Fruit fly (Drosophila melanogaster) whole organism, prepupa: Measurements from ENCODE around the gene Cap-H2.

Experiments used
- Blimp-1 ChIP-seq: fragments of 200-800 bp; sonication (Bioruptor generic); optimal IDR thresholded peaks from 3 replicates; lab custom pipeline; 2017; ENCODE audit warnings: missing biosample characterization, missing genetic modification characterization, mild to moderate bottlenecking, moderate library complexity, missing genetic modification reagents
- CG10631 ChIP-seq: fragments of 200-800 bp; sonication (Bioruptor generic); optimal IDR thresholded peaks from 2 replicates; lab custom pipeline; 2016; ENCODE audit warnings: missing biosample characterization, missing genetic modification characterization
- CG11762 ChIP-seq: fragments of 200-800 bp; sonication (Bioruptor generic); optimal IDR thresholded peaks from 3 replicates; lab custom pipeline; 2016; ENCODE audit warnings: missing biosample characterization, missing genetic modification characterization; ENCODE audit not compliant: insufficient read depth
- CG16779 ChIP-seq: fragments of 200-800 bp; sonication (Bioruptor generic); optimal IDR thresholded peaks from 3 replicates; lab custom pipeline; 2017; ENCODE audit warnings: missing biosample characterization, mild to moderate bottlenecking, missing genetic modification characterization
- CG3032 ChIP-seq: fragments of 200-800 bp; optimal IDR thresholded peaks from 2 replicates; lab custom pipeline; 2019; ENCODE audit warnings: missing biosample characterization, mild to moderate bottlenecking, missing genetic modification characterization, moderate library complexity
- CG32006 ChIP-seq: fragments of 200-800 bp; sonication (Bioruptor generic); optimal IDR thresholded peaks from 3 replicates; lab custom pipeline; 2017; ENCODE audit warnings: missing biosample characterization, mild to moderate bottlenecking, missing genetic modification characterization
- CG34406 ChIP-seq: fragments of 200-800 bp; sonication (Bioruptor generic); optimal IDR thresholded peaks from 3 replicates; lab custom pipeline; 2016; ENCODE audit warnings: missing biosample characterization, missing genetic modification characterization
- CG3919 ChIP-seq: fragments of 200-800 bp; sonication (Bioruptor generic); optimal IDR thresholded peaks from 3 replicates; lab custom pipeline; 2016; ENCODE audit warnings: missing biosample characterization, missing genetic modification characterization
- CG6276 ChIP-seq: fragments of 200-800 bp; sonication (Bioruptor generic); optimal IDR thresholded peaks from 2 replicates; lab custom pipeline; 2017; ENCODE audit warnings: missing biosample characterization, mild to moderate bottlenecking, missing genetic modification characterization
- CG6792 ChIP-seq: fragments of 200-800 bp; sonication (Bioruptor generic); optimal IDR thresholded peaks from 3 replicates; lab custom pipeline; 2016; ENCODE audit warnings: missing biosample characterization, missing genetic modification characterization
- CG6854 ChIP-seq: fragments of 200-800 bp; sonication (Bioruptor generic); optimal IDR thresholded peaks from 2 replicates; lab custom pipeline; 2017; ENCODE audit warnings: missing biosample characterization, mild to moderate bottlenecking, missing genetic modification characterization
- CG7368 ChIP-seq: fragments of 200-800 bp; sonication (Bioruptor generic); optimal IDR thresholded peaks from 3 replicates; lab custom pipeline; 2016; ENCODE audit warnings: missing biosample characterization, missing genetic modification characterization
- CG8119 ChIP-seq: fragments of 200-800 bp; sonication (Bioruptor generic); IDR thresholded peaks from 3 replicates; pipeline ENCODE4 v1.3.6; 2022; ENCODE audit warnings: missing biosample characterization, missing genetic modification characterization
- CG8319 ChIP-seq: fragments of 200-800 bp; sonication (Bioruptor generic); optimal IDR thresholded peaks from 3 replicates; lab custom pipeline; 2016; ENCODE audit warnings: missing biosample characterization, missing genetic modification characterization
- CG8632 ChIP-seq: fragments of 200-800 bp; sonication (Bioruptor generic); optimal IDR thresholded peaks from 3 replicates; lab custom pipeline; 2016; ENCODE audit warnings: missing biosample characterization, missing genetic modification characterization
- Eip78C ChIP-seq: fragments of 200-800 bp; sonication (Bioruptor generic); peaks from one replicate; lab custom pipeline; 2016; ENCODE audit warnings: missing biosample characterization, missing genetic modification characterization
- Eip93F ChIP-seq: fragments of 200-800 bp; sonication (Bioruptor generic); optimal IDR thresholded peaks from 2 replicates; lab custom pipeline; 2016; ENCODE audit warnings: missing biosample characterization, mild to moderate bottlenecking, missing genetic modification characterization
- Ets21C ChIP-seq: fragments of 200-800 bp; sonication (Bioruptor generic); optimal IDR thresholded peaks from 3 replicates; lab custom pipeline; 2016; ENCODE audit warnings: missing biosample characterization, missing genetic modification characterization
- Ets96B ChIP-seq: fragments of 200-800 bp; optimal IDR thresholded peaks from 2 replicates; lab custom pipeline; 2019; ENCODE audit warnings: missing biosample characterization, mild to moderate bottlenecking, missing genetic modification characterization, moderate library complexity
- Gug ChIP-seq: fragments of 200-800 bp; sonication (Bioruptor generic); IDR thresholded peaks from 2 replicates; pipeline ENCODE4 v1.3.6; 2022; ENCODE audit warnings: missing biosample characterization, missing genetic modification characterization
- Hr39 ChIP-seq: fragments of 200-800 bp; sonication (Bioruptor generic); optimal IDR thresholded peaks from 2 replicates; lab custom pipeline; 2016; ENCODE audit warnings: missing biosample characterization, missing genetic modification characterization
- Hr4 ChIP-seq: fragments of 200-800 bp; sonication (Bioruptor generic); optimal IDR thresholded peaks from 3 replicates; lab custom pipeline; 2016; ENCODE audit warnings: missing biosample characterization, missing genetic modification characterization
- OdsH ChIP-seq: fragments of 200-800 bp; sonication (Bioruptor generic); optimal IDR thresholded peaks from 3 replicates; lab custom pipeline; 2016; ENCODE audit warnings: missing biosample characterization, missing genetic modification characterization
- Smox ChIP-seq: fragments of 200-800 bp; sonication (Bioruptor generic); optimal IDR thresholded peaks from 3 replicates; lab custom pipeline; 2016; ENCODE audit warnings: missing biosample characterization, missing genetic modification characterization
- Sox102F ChIP-seq: fragments of 200-800 bp; sonication (Bioruptor generic); optimal IDR thresholded peaks from 2 replicates; lab custom pipeline; 2016; ENCODE audit warnings: missing biosample characterization, mild to moderate bottlenecking, missing genetic modification characterization
- Sox14 ChIP-seq: fragments of 200-800 bp; sonication (Bioruptor generic); optimal IDR thresholded peaks from 3 replicates; lab custom pipeline; 2016; ENCODE audit warnings: missing biosample characterization, missing genetic modification characterization
- Sox15 ChIP-seq: fragments of 200-800 bp; sonication (Bioruptor generic); optimal IDR thresholded peaks from 3 replicates; lab custom pipeline; 2016; ENCODE audit warnings: missing biosample characterization, missing genetic modification characterization
- achi ChIP-seq: fragments of 200-800 bp; sonication (Bioruptor generic); optimal IDR thresholded peaks from 3 replicates; lab custom pipeline; 2016; ENCODE audit warnings: missing biosample characterization, missing genetic modification characterization
- acj6 ChIP-seq: fragments of 200-800 bp; sonication (Bioruptor generic); optimal IDR thresholded peaks from 3 replicates; lab custom pipeline; 2016; ENCODE audit warnings: missing biosample characterization, missing genetic modification characterization
- dac ChIP-seq: fragments of 200-800 bp; sonication (Bioruptor generic); optimal IDR thresholded peaks from 2 replicates; lab custom pipeline; 2017; ENCODE audit warnings: missing biosample characterization, mild to moderate bottlenecking, missing genetic modification characterization
- dsx ChIP-seq: fragments of 200-800 bp; optimal IDR thresholded peaks from 3 replicates; lab custom pipeline; 2019; ENCODE audit warnings: missing biosample characterization, mild to moderate bottlenecking, missing genetic modification characterization, moderate library complexity; ENCODE audit not compliant: poor library complexity, severe bottlenecking
- esn ChIP-seq: fragments of 200-800 bp; sonication (Bioruptor generic); optimal IDR thresholded peaks from 2 replicates; lab custom pipeline; 2016; ENCODE audit warnings: missing biosample characterization, mild to moderate bottlenecking, missing genetic modification characterization, moderate library complexity
- fd85E ChIP-seq: fragments of 200-800 bp; sonication (Bioruptor generic); optimal IDR thresholded peaks from 3 replicates; lab custom pipeline; 2016; ENCODE audit warnings: missing biosample characterization, missing genetic modification characterization
- lz ChIP-seq: fragments of 200-800 bp; sonication (Bioruptor generic); optimal IDR thresholded peaks from 3 replicates; lab custom pipeline; 2016; ENCODE audit warnings: missing biosample characterization, missing genetic modification characterization
- pdm3 ChIP-seq: fragments of 200-800 bp; sonication (Bioruptor generic); optimal IDR thresholded peaks from 3 replicates; lab custom pipeline; 2016; ENCODE audit warnings: missing biosample characterization, missing genetic modification characterization
- salr ChIP-seq, 2 experiments: fragments of 200-800 bp; sonication (Bioruptor generic); optimal IDR thresholded peaks; 3 replicates each; lab custom pipeline; 2016 to 2018; ENCODE audit warnings: missing biosample characterization in 2 of 2, missing genetic modification characterization in 2 of 2, mild to moderate bottlenecking in 1 of 2
- ss ChIP-seq, 2 experiments: fragments of 200-800 bp; sonication (Bioruptor generic); optimal IDR thresholded peaks; 2 replicates in 1 of 2; 3 replicates in 1 of 2; lab custom pipeline; 2017 to 2018; ENCODE audit warnings: mild to moderate bottlenecking in 2 of 2, missing biosample characterization in 2 of 2, missing genetic modification characterization in 2 of 2, moderate library complexity in 1 of 2
- svp ChIP-seq: fragments of 200-800 bp; sonication (Bioruptor generic); peaks from one replicate; lab custom pipeline; 2016; ENCODE audit warnings: missing biosample characterization, missing genetic modification characterization
- topi ChIP-seq: fragments of 200-800 bp; sonication (Bioruptor generic); optimal IDR thresholded peaks from 3 replicates; lab custom pipeline; 2016; ENCODE audit warnings: missing biosample characterization, missing genetic modification characterization

The Cap-H2 gene

dm6 chr3R:10776047-10776659 is 15.0 kb downstream of the Cap-H2 start:
- TF ChIP-seq CG8632 (GFP tag; lab: Kevin White, UChicago) (no peak), dac (GFP tag; lab: Kevin White, UChicago) (no peak), Sox14 (no peak), Ets96B (no peak), Blimp-1 (GFP tag; lab: Kevin White, UChicago) (no peak), fd85E (GFP tag; lab: Kevin White, UChicago) (no peak), acj6 (no peak), CG16779 (no peak), CG3032 (tag; lab: Kevin White, UChicago) (no peak), CG6792 (no peak), svp (GFP tag; lab: Kevin White, UChicago) (no peak), CG8319 (GFP tag; lab: Kevin White, UChicago) (no peak), Ets21C (GFP tag; lab: Kevin White, UChicago) (no peak), Hr39 (GFP tag; lab: Kevin White, UChicago) (no peak)

DNA sequence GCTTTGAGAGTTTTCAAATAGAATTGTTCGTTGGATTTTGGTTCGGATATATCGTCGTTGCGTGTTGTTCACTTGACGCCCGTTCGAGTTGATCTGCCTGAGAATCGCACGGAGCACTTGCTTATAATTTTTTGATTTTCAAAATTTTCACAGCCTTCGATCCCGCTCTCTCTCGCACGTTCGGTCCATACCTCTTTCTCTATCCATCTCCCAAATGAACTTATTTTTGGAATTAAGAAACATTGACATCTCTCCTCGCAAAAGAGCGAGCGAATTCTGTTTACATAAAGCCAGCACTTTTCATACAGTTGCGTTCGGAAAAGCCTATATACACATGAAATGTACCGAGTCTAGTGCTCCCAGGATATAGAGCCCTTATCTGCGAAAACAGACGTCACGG is 16.2 kb downstream of the Cap-H2 start, which contains the start of the genes CG45076, CG45078 and fau:
TSS of gene CG45076 (minus strand) at position 101 of the 400 bp plus-strand sequence.
TSS of gene CG45078 (minus strand) at position 101 of the 400 bp plus-strand sequence.
TSS of gene fau (minus strand) at position 101 of the 400 bp plus-strand sequence.
- TF ChIP-seq OdsH (GFP tag; lab: Kevin White, UChicago), result no peak
- no peak for TF ChIP-seq Sox14
- TF ChIP-seq CG7368, result no peak
- TF ChIP-seq Eip78C (GFP tag; lab: Kevin White, UChicago), result peak; percentile 49

DNA sequence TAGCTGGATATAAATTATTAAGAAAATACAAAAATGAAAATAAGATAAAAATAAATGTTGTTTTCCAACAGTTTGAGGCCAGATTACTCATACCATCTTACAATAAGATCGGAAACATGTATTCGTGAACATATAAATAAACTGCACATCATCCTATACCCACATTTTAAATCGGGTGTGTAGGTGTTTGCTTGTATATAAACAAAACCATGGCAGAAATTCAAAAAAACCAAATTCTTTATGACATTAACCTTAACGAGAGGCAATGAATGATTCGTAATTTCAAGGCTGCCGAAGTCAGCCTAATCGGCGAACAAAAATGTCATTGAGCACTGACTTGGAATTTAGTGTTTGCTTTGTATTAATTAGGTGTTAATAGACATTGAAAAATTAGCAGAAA is 17.0 kb downstream of the Cap-H2 start:
- TF ChIP-seq CG16779 (no peak), pdm3 (GFP tag; lab: Kevin White, UChicago) (no peak), CG32006 (no peak), CG34406 (GFP tag; lab: Kevin White, UChicago) (no peak), CG3919 (GFP tag; lab: Kevin White, UChicago) (no peak), OdsH (GFP tag; lab: Kevin White, UChicago) (no peak), CG6792 (no peak), Gug (GFP tag; lab: Robert Waterston, UW) (no peak)

dm6 chr3R:10779269-10779668 is 18.2 kb downstream of the Cap-H2 start, which contains the start of gene Desi:
Gene Desi, plus strand, starts transcription at chr3R:10779569.
- TF ChIP-seq Eip93F (GFP tag; lab: Kevin White, UChicago) (no peak), topi (no peak), Sox15 (no peak), Sox102F (GFP tag; lab: Kevin White, UChicago) (no peak), ss (GFP tag; optimal IDR thresholded peaks at IDR 0.05; lab: Kevin White, UChicago) (no peak), Sox14 (no peak), CG6854 (GFP tag; lab: Kevin White, UChicago) (no peak), CG11762 (GFP tag; lab: Kevin White, UChicago) (no peak), dsx (no peak), CG3919 (GFP tag; lab: Kevin White, UChicago) (no peak)

DNA sequence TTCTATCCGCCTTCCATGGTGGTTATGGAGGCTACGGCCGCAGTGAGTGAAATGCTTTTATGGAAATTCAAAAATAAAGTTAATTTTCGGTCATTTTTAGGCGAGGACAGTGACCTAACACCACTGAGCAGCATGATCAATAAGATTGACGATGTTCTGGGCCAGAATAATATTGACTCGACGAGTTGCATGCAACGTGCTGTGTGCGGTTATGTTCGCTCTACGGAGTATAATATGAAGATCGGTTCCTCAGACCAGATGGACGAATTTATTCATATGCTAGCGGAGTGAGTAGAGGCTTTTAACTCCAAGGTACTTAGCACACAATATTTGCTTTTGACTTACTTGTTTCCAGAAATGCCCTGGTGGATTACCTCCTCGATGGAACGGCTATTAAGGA is 19.1 kb downstream of the Cap-H2 start:
- no peak for TF ChIP-seq Sox102F (GFP tag; lab: Kevin White, UChicago)
- TF ChIP-seq Blimp-1 (GFP tag; lab: Kevin White, UChicago), result no peak
- TF ChIP-seq CG11762 (GFP tag; lab: Kevin White, UChicago), result no peak
- TF ChIP-seq, all 60 proteins: peak for 0

DNA sequence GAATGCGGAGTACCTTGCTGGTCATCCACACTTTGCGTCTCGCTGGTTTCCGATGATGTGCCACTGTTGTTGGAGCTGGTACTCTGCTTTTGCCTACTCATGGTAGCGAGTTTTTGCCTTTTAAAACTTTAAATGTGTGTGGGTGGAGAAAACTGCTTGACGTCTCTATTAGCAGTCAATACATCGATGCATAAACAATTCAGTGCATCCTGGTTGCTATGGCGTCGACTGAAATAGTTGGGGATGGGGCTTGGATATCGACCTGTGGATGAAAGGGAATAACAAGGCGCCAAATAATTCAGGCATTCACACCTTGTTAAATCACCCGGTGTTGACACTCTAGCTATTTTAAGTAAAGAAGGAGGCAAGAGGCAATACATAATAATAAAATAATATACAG is 21.1 kb downstream of the Cap-H2 start, which contains the start of gene CG42633:
TSS of gene CG42633 (minus strand) at position 101 of the 400 bp plus-strand sequence.
- no peak for TF ChIP-seq achi (GFP tag; lab: Kevin White, UChicago)
- no peak for TF ChIP-seq esn (GFP tag; lab: Kevin White, UChicago)
- no peak for TF ChIP-seq Hr4 (GFP tag; lab: Kevin White, UChicago)
- no peak for TF ChIP-seq CG6854 (GFP tag; lab: Kevin White, UChicago)
- no peak for TF ChIP-seq Ets21C (GFP tag; lab: Kevin White, UChicago)
- no peak for TF ChIP-seq Ets96B
- TF ChIP-seq CG8119, result no peak
- no peak for TF ChIP-seq CG10631 (GFP tag; lab: Kevin White, UChicago)
- TF ChIP-seq CG34406 (GFP tag; lab: Kevin White, UChicago), result no peak
- TF ChIP-seq Sox102F (GFP tag; lab: Kevin White, UChicago), result no peak
- TF ChIP-seq CG6792, result no peak
- no peak for TF ChIP-seq CG8632 (GFP tag; lab: Kevin White, UChicago)
- no peak for TF ChIP-seq salr (GFP tag; optimal IDR thresholded peaks at IDR 0.05; lab: Kevin White, UChicago)
- no peak for TF ChIP-seq Eip78C (GFP tag; lab: Kevin White, UChicago)
- TF ChIP-seq CG6276 (GFP tag; lab: Kevin White, UChicago), result no peak
- no peak for TF ChIP-seq Sox15
- TF ChIP-seq lz (GFP tag; lab: Kevin White, UChicago), result no peak
- TF ChIP-seq Smox (GFP tag; lab: Kevin White, UChicago), result no peak
- TF ChIP-seq Hr39 (GFP tag; lab: Kevin White, UChicago), result no peak
